Fruit fly (Drosophila melanogaster) whole organism, embryonic: ENCODE measurements around the gene Rcd5.

ENCODE experiments used
- BEAF-32 ChIP-seq: fragments of 200-800 bp; sonication (Bioruptor generic); optimal IDR thresholded peaks from 3 replicates; lab custom pipeline; 2017; ENCODE audit warnings: missing biosample characterization, missing genetic modification characterization, mild to moderate bottlenecking, moderate library complexity, missing genetic modification reagents
- CG10462 ChIP-seq: fragments of 200-800 bp; sonication (Bioruptor generic); optimal IDR thresholded peaks from 2 replicates; lab custom pipeline; 2016; ENCODE audit warnings: missing biosample characterization, missing genetic modification characterization
- CG11696 ChIP-seq: fragments of 200-800 bp; sonication (Bioruptor generic); IDR thresholded peaks from 2 replicates; pipeline ENCODE4 v1.3.6; 2022; ENCODE audit warnings: missing biosample characterization, missing genetic modification characterization
- CG13424 ChIP-seq: fragments of 200-800 bp; sonication (Bioruptor generic); optimal IDR thresholded peaks from 2 replicates; lab custom pipeline; 2019; ENCODE audit warnings: missing biosample characterization, mild to moderate bottlenecking, missing genetic modification characterization, moderate library complexity
- CG14050 ChIP-seq: fragments of 200-800 bp; sonication (Bioruptor generic); IDR thresholded peaks from 3 replicates; pipeline ENCODE4 v1.3.6; 2022; ENCODE audit warnings: missing biosample characterization, missing genetic modification characterization
- CG14667 ChIP-seq: fragments of 200-800 bp; sonication (Bioruptor generic); IDR thresholded peaks from 2 replicates; pipeline ENCODE4 v1.3.6; 2022; ENCODE audit warnings: missing biosample characterization, missing genetic modification characterization
- CG15011 ChIP-seq: fragments of 200-800 bp; sonication (Bioruptor generic); optimal IDR thresholded peaks from 3 replicates; lab custom pipeline; 2018; ENCODE audit warnings: missing biosample characterization, mild to moderate bottlenecking, missing genetic modification characterization
- CG1647 ChIP-seq: fragments of 200-800 bp; sonication (Bioruptor generic); optimal IDR thresholded peaks from 3 replicates; lab custom pipeline; 2016; ENCODE audit warnings: missing biosample characterization, missing genetic modification characterization
- CG1832 ChIP-seq: fragments of 200-800 bp; sonication (Bioruptor generic); optimal IDR thresholded peaks from 2 replicates; lab custom pipeline; 2017; ENCODE audit warnings: missing biosample characterization, mild to moderate bottlenecking, missing genetic modification characterization, inconsistent platforms
- CG2678 ChIP-seq: fragments of 200-800 bp; sonication (Bioruptor generic); optimal IDR thresholded peaks from 3 replicates; lab custom pipeline; 2019; ENCODE audit warnings: missing biosample characterization, mild to moderate bottlenecking, missing genetic modification characterization, moderate library complexity
- CG30431 ChIP-seq: fragments of 200-800 bp; sonication (Bioruptor generic); optimal IDR thresholded peaks from 2 replicates; lab custom pipeline; 2017; ENCODE audit warnings: missing biosample characterization, missing genetic modification characterization
- CG3163 ChIP-seq: fragments of 200-800 bp; sonication (Bioruptor generic); optimal IDR thresholded peaks from 3 replicates; lab custom pipeline; 2016; ENCODE audit warnings: missing biosample characterization, missing genetic modification characterization
- CG33557 ChIP-seq: fragments of 200-800 bp; sonication (Bioruptor generic); optimal IDR thresholded peaks from 2 replicates; lab custom pipeline; 2019; ENCODE audit warnings: missing biosample characterization, mild to moderate bottlenecking, missing genetic modification characterization, moderate library complexity
- CG3847 ChIP-seq: fragments of 200-800 bp; sonication (Bioruptor generic); IDR thresholded peaks from 2 replicates; pipeline ENCODE4 v1.3.6; 2022; ENCODE audit warnings: missing biosample characterization, missing genetic modification characterization
- CG5953 ChIP-seq: fragments of 200-800 bp; sonication (Bioruptor generic); IDR thresholded peaks from 2 replicates; pipeline ENCODE4 v1.3.6; 2022; ENCODE audit warnings: missing biosample characterization, missing genetic modification characterization
- CG6683 ChIP-seq: fragments of 200-800 bp; sonication (Bioruptor generic); optimal IDR thresholded peaks from 2 replicates; lab custom pipeline; 2017; ENCODE audit warnings: missing biosample characterization, mild to moderate bottlenecking, missing genetic modification characterization, missing genetic modification reagents
- CG7556 ChIP-seq: fragments of 200-800 bp; sonication (Bioruptor generic); optimal IDR thresholded peaks from 2 replicates; lab custom pipeline; 2017; ENCODE audit warnings: missing biosample characterization, mild to moderate bottlenecking, missing genetic modification characterization
- CG9437 ChIP-seq: fragments of 200-800 bp; sonication (Bioruptor generic); optimal IDR thresholded peaks from 2 replicates; lab custom pipeline; 2018; ENCODE audit warnings: missing biosample characterization, mild to moderate bottlenecking, missing genetic modification characterization
- Deaf1 ChIP-seq: fragments of 200-800 bp; optimal IDR thresholded peaks from 3 replicates; lab custom pipeline; 2019; ENCODE audit warnings: missing biosample characterization, mild to moderate bottlenecking, missing genetic modification characterization, moderate library complexity
- Doc3 ChIP-seq: fragments of 200-800 bp; sonication (Bioruptor generic); IDR thresholded peaks from 3 replicates; pipeline ENCODE4 v1.3.6; 2022; ENCODE audit warnings: missing biosample characterization, missing genetic modification characterization; ENCODE audit not compliant: partially characterized antibody
- E2f1 ChIP-seq: fragments of 200-800 bp; sonication (Bioruptor generic); IDR thresholded peaks from 2 replicates; pipeline ENCODE4 v1.3.6; 2022; ENCODE audit warnings: missing biosample characterization, missing genetic modification characterization
- HHEX ChIP-seq: fragments of 200-800 bp; sonication (Bioruptor generic); optimal IDR thresholded peaks from 3 replicates; lab custom pipeline; 2017; ENCODE audit warnings: missing biosample characterization, mild to moderate bottlenecking, missing genetic modification characterization, missing genetic modification reagents
- Hand ChIP-seq: fragments of 200-800 bp; sonication (Bioruptor generic); optimal IDR thresholded peaks from 2 replicates; lab custom pipeline; 2017; ENCODE audit warnings: mild to moderate bottlenecking, missing biosample characterization, missing genetic modification reagents, missing genetic modification characterization
- Hey ChIP-seq: fragments of 200-800 bp; sonication (Bioruptor generic); optimal IDR thresholded peaks from 3 replicates; lab custom pipeline; 2018; ENCODE audit warnings: missing biosample characterization, mild to moderate bottlenecking, missing genetic modification characterization
- HmgD ChIP-seq: fragments of 200-800 bp; sonication (Bioruptor generic); optimal IDR thresholded peaks from 3 replicates; lab custom pipeline; 2016; ENCODE audit warnings: missing biosample characterization, missing genetic modification characterization
- Hr3 ChIP-seq: fragments of 200-800 bp; sonication (Bioruptor generic); optimal IDR thresholded peaks from 3 replicates; lab custom pipeline; 2016; ENCODE audit warnings: missing biosample characterization, missing genetic modification characterization
- Hr39 ChIP-seq: fragments of >200 bp; optimal IDR thresholded peaks from 2 replicates; lab custom pipeline; 2017
- NC2β ChIP-seq: fragments of 200-800 bp; sonication (Bioruptor generic); optimal IDR thresholded peaks from 2 replicates; lab custom pipeline; 2016; ENCODE audit warnings: missing biosample characterization, missing genetic modification characterization
- Poxn ChIP-seq: fragments of 200-800 bp; sonication (Bioruptor generic); IDR thresholded peaks from 2 replicates; pipeline ENCODE4 v1.3.6; 2022; ENCODE audit warnings: missing biosample characterization, missing genetic modification characterization
- Xbp1 ChIP-seq: fragments of 200-800 bp; sonication (Bioruptor generic); optimal IDR thresholded peaks from 3 replicates; lab custom pipeline; 2016; ENCODE audit warnings: missing biosample characterization, mild to moderate bottlenecking, missing genetic modification characterization
- YL-1 ChIP-seq: fragments of 200-800 bp; sonication (Bioruptor generic); optimal IDR thresholded peaks from 3 replicates; lab custom pipeline; 2017; ENCODE audit warnings: missing biosample characterization, mild to moderate bottlenecking, missing genetic modification characterization
- ap ChIP-seq: fragments of 200-800 bp; sonication (Bioruptor generic); IDR thresholded peaks from 2 replicates; pipeline ENCODE4 v1.3.6; 2022; ENCODE audit warnings: missing biosample characterization, missing genetic modification characterization
- ase ChIP-seq: fragments of 200-800 bp; sonication (Bioruptor generic); IDR thresholded peaks from 3 replicates; pipeline ENCODE4 v1.3.6; 2022; ENCODE audit warnings: missing biosample characterization, missing genetic modification characterization
- ash1 ChIP-seq: fragments of 200-800 bp; sonication (Bioruptor generic); optimal IDR thresholded peaks from 2 replicates; lab custom pipeline; 2018; ENCODE audit warnings: missing biosample characterization, mild to moderate bottlenecking, missing genetic modification characterization
- chm ChIP-seq: fragments of 200-800 bp; sonication (Bioruptor generic); IDR thresholded peaks from 2 replicates; pipeline ENCODE4 v1.3.6; 2022; ENCODE audit warnings: missing biosample characterization, missing genetic modification characterization
- crc ChIP-seq: fragments of 200-800 bp; sonication (Bioruptor generic); optimal IDR thresholded peaks from 2 replicates; lab custom pipeline; 2016; ENCODE audit warnings: missing biosample characterization, missing genetic modification characterization
- dmrt11E ChIP-seq: fragments of 200-800 bp; sonication (Bioruptor generic); optimal IDR thresholded peaks from 3 replicates; lab custom pipeline; 2018; ENCODE audit warnings: missing biosample characterization, mild to moderate bottlenecking, missing genetic modification characterization, moderate library complexity
- eyg ChIP-seq: fragments of 200-800 bp; sonication (Bioruptor generic); optimal IDR thresholded peaks from 3 replicates; lab custom pipeline; 2016; ENCODE audit warnings: missing biosample characterization, missing genetic modification characterization
- gce ChIP-seq: fragments of 200-800 bp; sonication (Bioruptor generic); IDR thresholded peaks from 3 replicates; pipeline ENCODE4 v1.3.6; 2022; ENCODE audit warnings: missing biosample characterization, missing genetic modification characterization
- gro ChIP-seq: fragments of 200-800 bp; sonication (Bioruptor generic); optimal IDR thresholded peaks from 2 replicates; lab custom pipeline; 2016; ENCODE audit warnings: missing biosample characterization, missing genetic modification characterization
- kay ChIP-seq: fragments of 200-800 bp; sonication (Bioruptor generic); optimal IDR thresholded peaks from 2 replicates; lab custom pipeline; 2016; ENCODE audit warnings: missing biosample characterization, missing genetic modification characterization
- nmo ChIP-seq: fragments of 200-800 bp; sonication (Bioruptor generic); optimal IDR thresholded peaks from 2 replicates; lab custom pipeline; 2018; ENCODE audit warnings: missing biosample characterization, mild to moderate bottlenecking, missing genetic modification characterization, moderate library complexity
- org-1 ChIP-seq: fragments of 200-800 bp; sonication (Bioruptor generic); optimal IDR thresholded peaks from 2 replicates; lab custom pipeline; 2017; ENCODE audit warnings: missing biosample characterization, missing genetic modification characterization
- peb ChIP-seq: fragments of 200-800 bp; sonication (Bioruptor generic); IDR thresholded peaks from 2 replicates; pipeline ENCODE4 v1.3.6; 2022; ENCODE audit warnings: missing biosample characterization, missing genetic modification characterization
- ro ChIP-seq: fragments of 200-800 bp; sonication (Bioruptor generic); IDR thresholded peaks from 2 replicates; pipeline ENCODE4 v1.3.6; 2022; ENCODE audit warnings: missing biosample characterization, missing genetic modification characterization
- salm ChIP-seq: fragments of 200-800 bp; sonication (Bioruptor generic); optimal IDR thresholded peaks from 2 replicates; lab custom pipeline; 2018; ENCODE audit warnings: missing biosample characterization, mild to moderate bottlenecking, missing genetic modification characterization
- sens-2 ChIP-seq: fragments of 200-800 bp; sonication (Bioruptor generic); IDR thresholded peaks from 2 replicates; pipeline ENCODE4 v1.3.6; 2022; ENCODE audit warnings: missing biosample characterization, missing genetic modification characterization
- sisA ChIP-seq: fragments of 200-800 bp; sonication (Bioruptor generic); IDR thresholded peaks from 2 replicates; pipeline ENCODE4 v1.3.6; 2022; ENCODE audit warnings: missing biosample characterization, missing genetic modification characterization
- ssp ChIP-seq: fragments of 200-800 bp; sonication (Bioruptor generic); IDR thresholded peaks from 2 replicates; pipeline ENCODE4 v1.3.6; 2022; ENCODE audit warnings: missing biosample characterization, missing genetic modification characterization
- tin ChIP-seq: fragments of 200-800 bp; sonication (Bioruptor generic); optimal IDR thresholded peaks from 3 replicates; lab custom pipeline; 2016; ENCODE audit warnings: missing biosample characterization, missing genetic modification characterization
- trh ChIP-seq: fragments of 200-800 bp; sonication (Bioruptor generic); optimal IDR thresholded peaks from 2 replicates; lab custom pipeline; 2016; ENCODE audit warnings: missing biosample characterization, missing genetic modification characterization
- ttk ChIP-seq: fragments of 200-800 bp; sonication (Bioruptor generic); IDR thresholded peaks from 2 replicates; pipeline ENCODE4 v2.1.2; 2022; ENCODE audit warnings: missing biosample characterization, missing genetic modification characterization
- usp ChIP-seq: fragments of >200 bp; optimal IDR thresholded peaks from 2 replicates; lab custom pipeline; 2017; ENCODE audit warnings: missing biosample characterization, missing genetic modification characterization

The Rcd5 gene

DNA sequence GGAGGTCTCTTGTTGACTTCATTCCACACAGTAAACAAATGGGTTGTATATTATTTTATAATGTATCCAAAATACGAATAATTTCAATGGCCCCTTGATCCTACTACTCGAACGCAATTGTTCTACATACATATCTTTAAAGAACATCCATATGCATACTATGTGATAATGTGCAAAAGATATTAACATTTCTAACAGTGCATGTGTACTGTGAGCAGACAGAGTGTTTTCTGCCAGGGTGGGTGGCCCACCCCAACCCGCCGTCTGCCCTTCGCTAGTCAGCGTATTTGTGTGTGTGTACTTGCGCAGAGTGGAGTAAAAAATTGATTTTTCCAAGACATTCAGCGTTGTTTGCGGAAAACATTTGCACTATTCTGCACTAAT lies 30.7 kb downstream of the Rcd5 start (continued):
- peak; percentile 81 for TF ChIP-seq E2f1 (GFP tag; lab: Robert Waterston, UW)
- TF ChIP-seq gro (GFP tag; lab: Kevin White, UChicago) = no peak
- no peak for TF ChIP-seq nmo (GFP tag; lab: Kevin White, UChicago)
- no peak for TF ChIP-seq trh (GFP tag; lab: Kevin White, UChicago)
- TF ChIP-seq CG11696 (GFP tag; lab: Robert Waterston, UW) = 0 out of 2 replicates have a peak, but pooled peaks have one; percentile 39
- TF ChIP-seq tin (GFP tag; lab: Kevin White, UChicago) = peak; percentile 48
- no peak for TF ChIP-seq Hey (tag; lab: Kevin White, UChicago)
- TF ChIP-seq dmrt11E (tag; lab: Kevin White, UChicago) = no peak
- no peak; the same call in 1 of the 2 replicates for TF ChIP-seq chm (GFP tag; lab: Robert Waterston, UW)
- no peak for TF ChIP-seq usp (GFP tag; lab: Kevin White, UChicago)
- TF ChIP-seq HHEX = peak; percentile 36
- TF ChIP-seq CG15011 = no peak
- TF ChIP-seq ash1 (GFP tag; lab: Kevin White, UChicago) = no peak
- peak; percentile 67 for TF ChIP-seq CG14667 (GFP tag; lab: Robert Waterston, UW)
- no peak for TF ChIP-seq CG3847
- peak; percentile 53; the same call in 1 of the 3 replicates for TF ChIP-seq gce (GFP tag; lab: Robert Waterston, UW)
- TF ChIP-seq CG13424 (tag; lab: Kevin White, UChicago) = peak; percentile 21
- no peak for TF ChIP-seq NC2β (GFP tag; lab: Kevin White, UChicago)
- peak; percentile 63; the same call in 1 of the 2 replicates for TF ChIP-seq sens-2 (GFP tag; lab: Robert Waterston, UW)
- no peak for TF ChIP-seq salm (tag; lab: Kevin White, UChicago)
- TF ChIP-seq ssp (GFP tag; lab: Robert Waterston, UW) = no peak
- peak; percentile 46 for TF ChIP-seq CG7556 (GFP tag; lab: Kevin White, UChicago)
- no peak for TF ChIP-seq Hr3 (GFP tag; lab: Kevin White, UChicago)
- no peak for TF ChIP-seq Hr39 (lab: Kevin White, UChicago)
- TF ChIP-seq eyg (GFP tag; lab: Kevin White, UChicago) = no peak
- peak; percentile 28; the same call in 1 of the 2 replicates for TF ChIP-seq ro
- peak; percentile 7 for TF ChIP-seq CG6683 (GFP tag; lab: Kevin White, UChicago)
- TF ChIP-seq CG3163 (GFP tag; lab: Kevin White, UChicago) = no peak
- TF ChIP-seq CG33557 (GFP tag; lab: Kevin White, UChicago) = no peak
- peak; percentile 81 for TF ChIP-seq ttk (GFP tag; lab: Robert Waterston, UW)
- TF ChIP-seq CG14050 (GFP tag; lab: Robert Waterston, UW) = peak; percentile 74
- no peak for TF ChIP-seq crc (GFP tag; lab: Kevin White, UChicago)
- TF ChIP-seq Hand (GFP tag; lab: Kevin White, UChicago) = no peak
- TF ChIP-seq peb (GFP tag; lab: Robert Waterston, UW) = peak; percentile 38; the same call in 1 of the 2 replicates
- no peak for TF ChIP-seq Doc3 (GFP tag; lab: Robert Waterston, UW)
- peak; percentile 7 for TF ChIP-seq CG1647
- peak; percentile 37 for TF ChIP-seq CG2678 (tag; lab: Kevin White, UChicago)
- TF ChIP-seq org-1 (GFP tag; lab: Kevin White, UChicago) = no peak
- TF ChIP-seq CG5953 (GFP tag; lab: Robert Waterston, UW) = peak; percentile 72; the same call in 1 of the 2 replicates
- peak; percentile 64 for TF ChIP-seq Xbp1 (GFP tag; lab: Kevin White, UChicago)
- peak; percentile 8 for TF ChIP-seq CG9437 (GFP tag; lab: Kevin White, UChicago)
- peak; percentile 78 for TF ChIP-seq ase (GFP tag; lab: Robert Waterston, UW)
- peak; percentile 76 for TF ChIP-seq ap
- TF ChIP-seq CG10462 (GFP tag; lab: Kevin White, UChicago) = no peak
- TF ChIP-seq CG30431 (GFP tag; lab: Kevin White, UChicago) = peak; percentile 57
- no peak for TF ChIP-seq BEAF-32 (GFP tag; lab: Kevin White, UChicago)
- no peak for TF ChIP-seq CG1832 (GFP tag; lab: Kevin White, UChicago)
- no peak for TF ChIP-seq YL-1 (GFP tag; lab: Kevin White, UChicago)
- TF ChIP-seq Deaf1 = no peak
- peak; percentile 37; the same call in 1 of the 2 replicates for TF ChIP-seq Poxn
- TF ChIP-seq sisA = peak; percentile 82
- TF ChIP-seq HmgD = no peak
- TF ChIP-seq kay = no peak
